Worm (Caenorhabditis elegans) whole organism, L3 larva: ENCODE measurements around the gene rol-8.

ENCODE experiments used
- aly-2 ChIP-seq: fragments of 150-350 bp; optimal IDR thresholded peaks from 2 replicates; lab custom pipeline; 2014; ENCODE audit warnings: missing biosample characterization, missing genetic modification characterization
- zag-1 ChIP-seq: fragments of 150-350 bp; optimal IDR thresholded peaks from 2 replicates; lab custom pipeline; 2014; ENCODE audit warnings: missing biosample characterization, missing genetic modification characterization

ce11 chrII:7570305-7570704 lies 26.4 kb downstream of the rol-8 start, which contains the start of gene F35D2.3:
- TF ChIP-seq zag-1 (tag; lab: Kevin White, UChicago) (no peak), aly-2 (no peak)
